Fruit fly (Drosophila melanogaster) whole organism, adult: ENCODE data around the gene nmo.

Experiments
- CG11617 ChIP-seq: fragments of 200-800 bp; sonication (Bioruptor generic); optimal IDR thresholded peaks from 2 replicates; lab custom pipeline; 2017; ENCODE audit warnings: mild to moderate bottlenecking, missing biosample characterization, missing genetic modification reagents, missing genetic modification characterization
- CG5204 ChIP-seq: fragments of 200-800 bp; sonication (Bioruptor generic); optimal IDR thresholded peaks from 2 replicates; lab custom pipeline; 2016; ENCODE audit warnings: missing biosample characterization, missing genetic modification characterization
- CG7101 ChIP-seq: fragments of 200-800 bp; sonication (Bioruptor generic); optimal IDR thresholded peaks from 2 replicates; lab custom pipeline; 2018; ENCODE audit warnings: missing biosample characterization, mild to moderate bottlenecking, missing genetic modification characterization, moderate library complexity
- Clk ChIP-seq: fragments of 200-800 bp; sonication (Bioruptor generic); optimal IDR thresholded peaks from 2 replicates; lab custom pipeline; 2017; ENCODE audit warnings: missing biosample characterization, missing genetic modification characterization
- Crg-1 ChIP-seq: fragments of 200-800 bp; sonication (Bioruptor generic); optimal IDR thresholded peaks from 2 replicates; lab custom pipeline; 2016; ENCODE audit warnings: missing biosample characterization, missing genetic modification characterization
- cnc ChIP-seq, 2 experiments: fragments of >200 bp; optimal IDR thresholded peaks; 2 replicates each; lab custom pipeline; 2017
- ovo ChIP-seq: fragments of 200-800 bp; sonication (Bioruptor generic); optimal IDR thresholded peaks from 2 replicates; lab custom pipeline; 2016; ENCODE audit warnings: missing biosample characterization, missing genetic modification characterization
- pad ChIP-seq: fragments of 200-800 bp; sonication (Bioruptor generic); optimal IDR thresholded peaks from 3 replicates; lab custom pipeline; 2017; ENCODE audit warnings: missing biosample characterization, missing genetic modification characterization, mild to moderate bottlenecking, moderate library complexity, missing genetic modification reagents
- tj ChIP-seq: fragments of 200-800 bp; sonication (Bioruptor generic); optimal IDR thresholded peaks from 3 replicates; lab custom pipeline; 2017; ENCODE audit warnings: missing biosample characterization, mild to moderate bottlenecking, missing genetic modification characterization, moderate library complexity
- toe ChIP-seq: fragments of 200-800 bp; sonication (Bioruptor generic); optimal IDR thresholded peaks from 2 replicates; lab custom pipeline; 2016; ENCODE audit warnings: missing biosample characterization, missing genetic modification characterization

dm6 chr3L:7958083-7958482 is 20.8 kb upstream of the nmo start:
- TF ChIP-seq pad (GFP tag; lab: Kevin White, UChicago), result no peak
- TF ChIP-seq toe, result no peak
- TF ChIP-seq Crg-1 (GFP tag; lab: Kevin White, UChicago), result no peak
- TF ChIP-seq tj (GFP tag; lab: Kevin White, UChicago), result no peak
- no peak for TF ChIP-seq ovo (GFP tag; lab: Kevin White, UChicago)
- TF ChIP-seq CG5204 (GFP tag; lab: Kevin White, UChicago), result no peak
- no peak for TF ChIP-seq Clk
- no peak for TF ChIP-seq cnc (optimal IDR thresholded peaks at IDR 0.05; lab: Kevin White, UChicago)
- no peak for TF ChIP-seq CG11617
- TF ChIP-seq CG7101 (tag; lab: Kevin White, UChicago), result no peak
